Worm (Caenorhabditis elegans) whole organism, young adult: ENCODE results near the gene W01D2.1.

Experiments used
- C17E4.6 ChIP-seq: fragments of 200-800 bp; sonication (Bioruptor generic); IDR thresholded peaks from 2 replicates; pipeline ENCODE4 v1.3.6; 2022; ENCODE audit warnings: missing genetic modification reagents, missing genetic modification characterization, missing compliant biosample characterization
- D2030.7 ChIP-seq: fragments of 200-800 bp; sonication (Bioruptor generic); IDR thresholded peaks from 2 replicates; pipeline ENCODE4 v1.3.6; 2022; ENCODE audit warnings: missing genetic modification reagents, missing genetic modification characterization, missing compliant biosample characterization
- F10E7.11 ChIP-seq: sonication (generic microtip); optimal IDR thresholded peaks from 2 replicates; lab custom pipeline; 2017; ENCODE audit warnings: mild to moderate bottlenecking, missing genetic modification characterization, moderate library complexity, missing compliant biosample characterization
- F33H1.4 ChIP-seq: fragments of 200-800 bp; sonication (Bioruptor generic); IDR thresholded peaks from 2 replicates; pipeline ENCODE4 v1.3.6; 2022; ENCODE audit warnings: missing genetic modification reagents, missing genetic modification characterization, missing compliant biosample characterization
- F49E8.2 ChIP-seq: sonication (generic microtip); optimal IDR thresholded peaks from 3 replicates; lab custom pipeline; 2017; ENCODE audit warnings: missing genetic modification characterization, mild to moderate bottlenecking, missing compliant biosample characterization, antibody characterized with exemption, moderate library complexity; ENCODE audit not compliant: insufficient read depth
- F57A8.1 ChIP-seq: fragments of 200-800 bp; sonication (Bioruptor generic); optimal IDR thresholded peaks from 2 replicates; lab custom pipeline; 2018; ENCODE audit warnings: mild to moderate bottlenecking, missing genetic modification characterization, moderate library complexity, missing compliant biosample characterization
- Y53F4B.3 ChIP-seq: fragments of 200-800 bp; sonication (Bioruptor generic); IDR thresholded peaks from 2 replicates; pipeline ENCODE4 v1.3.6; 2022; ENCODE audit warnings: missing genetic modification reagents, missing genetic modification characterization, missing compliant biosample characterization
- Y67H2A.10 ChIP-seq: fragments of 200-800 bp; sonication (Bioruptor generic); conservative IDR thresholded peaks from 2 replicates; pipeline ENCODE4 v1.3.6; 2022; ENCODE audit warnings: missing genetic modification reagents, missing genetic modification characterization, missing compliant biosample characterization
- Y79H2A.3 ChIP-seq: fragments of 200-800 bp; sonication (Bioruptor generic); conservative IDR thresholded peaks from 2 replicates; pipeline ENCODE4 v1.3.6; 2022; ENCODE audit warnings: missing genetic modification reagents, missing genetic modification characterization, missing compliant biosample characterization
- Y95B8A.8 ChIP-seq: fragments of 200-800 bp; sonication (Bioruptor generic); IDR thresholded peaks from 2 replicates; pipeline ENCODE4 v1.3.6; 2022; ENCODE audit warnings: missing genetic modification reagents, missing genetic modification characterization, missing compliant biosample characterization
- ccch-3 ChIP-seq: fragments of 200-800 bp; sonication (Bioruptor generic); optimal IDR thresholded peaks from 2 replicates; lab custom pipeline; 2018; ENCODE audit warnings: mild to moderate bottlenecking, missing genetic modification characterization, missing compliant biosample characterization
- cebp-2 ChIP-seq: fragments of 200-800 bp; sonication (Bioruptor generic); IDR thresholded peaks from 2 replicates; pipeline ENCODE4 v1.3.6; 2022; ENCODE audit warnings: missing genetic modification characterization, missing compliant biosample characterization
- ceh-100 ChIP-seq: fragments of 200-800 bp; sonication (Bioruptor generic); IDR thresholded peaks from 2 replicates; pipeline ENCODE4 v1.3.6; 2022; ENCODE audit warnings: missing genetic modification reagents, missing genetic modification characterization, missing compliant biosample characterization
- ceh-27 ChIP-seq: fragments of 200-800 bp; sonication (Bioruptor generic); optimal IDR thresholded peaks from 2 replicates; lab custom pipeline; 2018; ENCODE audit warnings: mild to moderate bottlenecking, missing genetic modification characterization, moderate library complexity, missing compliant biosample characterization
- ceh-40 ChIP-seq: fragments of 200-800 bp; sonication (Bioruptor generic); IDR thresholded peaks from 2 replicates; pipeline ENCODE4 v1.3.6; 2022; ENCODE audit warnings: missing genetic modification characterization, missing compliant biosample characterization
- ceh-58 ChIP-seq: fragments of 200-800 bp; sonication (Bioruptor generic); IDR thresholded peaks from 2 replicates; pipeline ENCODE4 v1.3.6; 2022; ENCODE audit warnings: missing genetic modification characterization, missing compliant biosample characterization
- ceh-91 ChIP-seq: fragments of 200-800 bp; sonication (Bioruptor generic); IDR thresholded peaks from 2 replicates; pipeline ENCODE4 v1.3.6; 2022; ENCODE audit warnings: missing genetic modification reagents, missing genetic modification characterization, missing compliant biosample characterization
- dox-1 ChIP-seq: fragments of 200-800 bp; sonication (Bioruptor generic); IDR thresholded peaks from 2 replicates; pipeline ENCODE4 v1.3.6; 2022; ENCODE audit warnings: missing genetic modification reagents, missing genetic modification characterization, missing compliant biosample characterization
- efl-1 ChIP-seq: fragments of 150-350 bp; optimal IDR thresholded peaks from 2 replicates; lab custom pipeline; 2014; ENCODE audit warnings: missing biosample characterization, missing genetic modification reagents, missing genetic modification characterization
- egl-18 ChIP-seq: fragments of 200-800 bp; sonication (Bioruptor generic); IDR thresholded peaks from 2 replicates; pipeline ENCODE4 v1.3.6; 2022; ENCODE audit warnings: missing genetic modification reagents, missing genetic modification characterization, missing compliant biosample characterization
- egrh-3 ChIP-seq: fragments of 200-800 bp; sonication (Bioruptor generic); IDR thresholded peaks from 2 replicates; pipeline ENCODE4 v1.3.6; 2022; ENCODE audit warnings: missing genetic modification reagents, missing genetic modification characterization, missing compliant biosample characterization
- gei-17 ChIP-seq: fragments of 200-800 bp; sonication (Bioruptor generic); optimal IDR thresholded peaks from 2 replicates; lab custom pipeline; 2018; ENCODE audit warnings: mild to moderate bottlenecking, missing genetic modification characterization, missing compliant biosample characterization
- him-1 ChIP-seq: sonication (generic microtip); optimal IDR thresholded peaks from 2 replicates; lab custom pipeline; 2016; ENCODE audit warnings: missing genotype, missing genetic modification reagents, missing genetic modification characterization, missing compliant biosample characterization
- hmg-1.2 ChIP-seq: fragments of 200-800 bp; sonication (Bioruptor generic); IDR thresholded peaks from 2 replicates; pipeline ENCODE4 v1.3.6; 2022; ENCODE audit warnings: missing genetic modification reagents, missing genetic modification characterization, missing compliant biosample characterization
- hrde-1 ChIP-seq: sonication (generic microtip); optimal IDR thresholded peaks from 2 replicates; lab custom pipeline; 2016; ENCODE audit warnings: missing genetic modification characterization, mild to moderate bottlenecking, missing compliant biosample characterization, moderate library complexity, missing genotype, missing genetic modification reagents, borderline replicate concordance
- lin-54 ChIP-seq: fragments of 200-800 bp; sonication (Bioruptor generic); optimal IDR thresholded peaks from 2 replicates; lab custom pipeline; 2018; ENCODE audit warnings: mild to moderate bottlenecking, missing genetic modification characterization, missing compliant biosample characterization
- lsl-1 ChIP-seq: fragments of 200-800 bp; sonication (Bioruptor generic); optimal IDR thresholded peaks from 2 replicates; lab custom pipeline; 2018; ENCODE audit warnings: mild to moderate bottlenecking, missing genetic modification characterization, moderate library complexity, missing compliant biosample characterization
- madf-10 ChIP-seq: sonication (generic microtip); optimal IDR thresholded peaks from 2 replicates; lab custom pipeline; 2016; ENCODE audit warnings: mild to moderate bottlenecking, missing genetic modification characterization, missing compliant biosample characterization
- madf-3 ChIP-seq: fragments of 200-800 bp; sonication (Bioruptor generic); IDR thresholded peaks from 2 replicates; pipeline ENCODE4 v1.3.6; 2022; ENCODE audit warnings: missing genetic modification reagents, missing genetic modification characterization, missing compliant biosample characterization
- madf-6 ChIP-seq: fragments of 200-800 bp; sonication (Bioruptor generic); IDR thresholded peaks from 2 replicates; pipeline ENCODE4 v1.3.6; 2022; ENCODE audit warnings: missing genetic modification reagents, missing genetic modification characterization, missing compliant biosample characterization
- madf-8 ChIP-seq: fragments of 200-800 bp; sonication (Bioruptor generic); conservative IDR thresholded peaks from 2 replicates; pipeline ENCODE4 v1.3.6; 2022; ENCODE audit warnings: missing genetic modification reagents, missing genetic modification characterization, missing compliant biosample characterization
- mcd-1 ChIP-seq: fragments of 200-800 bp; sonication (Bioruptor generic); IDR thresholded peaks from 2 replicates; pipeline ENCODE4 v1.3.6; 2022; ENCODE audit warnings: missing genetic modification reagents, missing genetic modification characterization, missing compliant biosample characterization
- nhr-120 ChIP-seq: fragments of 200-800 bp; sonication (Bioruptor generic); IDR thresholded peaks from 2 replicates; pipeline ENCODE4 v1.3.6; 2022; ENCODE audit warnings: missing genetic modification characterization, missing compliant biosample characterization
- nhr-179 ChIP-seq: sonication (generic microtip); optimal IDR thresholded peaks from 2 replicates; lab custom pipeline; 2016; ENCODE audit warnings: mild to moderate bottlenecking, missing genetic modification characterization, missing compliant biosample characterization
- nhr-80 ChIP-seq: sonication (generic microtip); optimal IDR thresholded peaks from 2 replicates; lab custom pipeline; 2016; ENCODE audit warnings: missing genetic modification characterization, missing compliant biosample characterization
- rcor-1 ChIP-seq: fragments of 200-800 bp; sonication (Bioruptor generic); IDR thresholded peaks from 2 replicates; pipeline ENCODE4 v1.3.6; 2022; ENCODE audit warnings: missing genetic modification reagents, missing genetic modification characterization, missing compliant biosample characterization
- snpc-1.3 ChIP-seq: sonication (generic microtip); optimal IDR thresholded peaks from 2 replicates; lab custom pipeline; 2017; ENCODE audit warnings: missing genetic modification characterization, mild to moderate bottlenecking, missing compliant biosample characterization, antibody characterized with exemption, moderate library complexity, missing genotype, missing genetic modification reagents; ENCODE audit not compliant: insufficient read depth
- snpc-4 ChIP-seq, 5 experiments: fragments of 150-350 bp in 1 of 5; sonication (generic microtip) in 4 of 5; optimal IDR thresholded peaks; 2 replicates each; lab custom pipeline; 2014 to 2018; ENCODE audit warnings: missing genetic modification characterization in 5 of 5, missing biosample characterization in 3 of 5, antibody characterized with exemption in 2 of 5, mild to moderate bottlenecking in 2 of 5, missing compliant biosample characterization in 2 of 5, missing genotype in 2 of 5, moderate library complexity in 2 of 5, missing genetic modification reagents in 1 of 5
- unc-130 ChIP-seq: sonication (generic microtip); optimal IDR thresholded peaks from 2 replicates; lab custom pipeline; 2016; ENCODE audit warnings: missing genetic modification reagents, missing genetic modification characterization, missing compliant biosample characterization
- xnd-1 ChIP-seq: sonication (generic microtip); optimal IDR thresholded peaks from 2 replicates; lab custom pipeline; 2016; ENCODE audit warnings: missing genotype, missing genetic modification reagents, missing genetic modification characterization, missing compliant biosample characterization
- ztf-3 ChIP-seq: fragments of 200-800 bp; sonication (Bioruptor generic); optimal IDR thresholded peaks from 2 replicates; lab custom pipeline; 2018; ENCODE audit warnings: mild to moderate bottlenecking, missing genetic modification characterization, missing compliant biosample characterization
- ztf-6 ChIP-seq: fragments of 200-800 bp; sonication (Bioruptor generic); IDR thresholded peaks from 2 replicates; pipeline ENCODE4 v1.3.6; 2022; ENCODE audit warnings: missing genetic modification reagents, missing genetic modification characterization, missing compliant biosample characterization

The W01D2.1 gene

ce11 chrII:14772956-14773788 lies 42.1 kb upstream of the W01D2.1 start, which contains the start of gene Y54E2A.7:
TSS of gene Y54E2A.7 (minus strand) at chrII:14773006.
- TF ChIP-seq Y95B8A.8 (no peak), mcd-1 (no peak), snpc-4 (GFP tag; optimal IDR thresholded peaks at IDR 0.05; lab: Kevin White, UChicago) (no peak), snpc-4 (tag; optimal IDR thresholded peaks at IDR 0.05; lab: Kevin White, UChicago) (peak in 2 of 4 experiments; percentile 85 to 88)

ce11 chrII:14778092-14778491 lies 37.2 kb upstream of the W01D2.1 start, which contains the start of gene Y54E2A.8:
TSS of gene Y54E2A.8 (plus strand) at chrII:14778345.
- TF ChIP-seq F33H1.4 (GFP tag; lab: Robert Waterston, UW), result peak; percentile 91
- no peak for TF ChIP-seq egrh-3 (GFP tag; lab: Robert Waterston, UW)
- TF ChIP-seq madf-3 (GFP tag; lab: Robert Waterston, UW), result no peak
- no peak for TF ChIP-seq nhr-120 (GFP tag; lab: Robert Waterston, UW)
- no peak for TF ChIP-seq ztf-6
- peak; percentile 46 for TF ChIP-seq efl-1 (GFP tag; lab: Kevin White, UChicago)
- TF ChIP-seq mcd-1, result peak; percentile 41; the same call in 1 of the 2 replicates
- no peak for TF ChIP-seq gei-17 (GFP tag; lab: Kevin White, UChicago)
- no peak for TF ChIP-seq ccch-3 (GFP tag; lab: Kevin White, UChicago)
- TF ChIP-seq ceh-27 (GFP tag; lab: Kevin White, UChicago), result no peak
- no peak for TF ChIP-seq nhr-179 (tag; lab: Kevin White, UChicago)
- peak; percentile 90 for TF ChIP-seq xnd-1 (tag; lab: Kevin White, UChicago)
- peak; percentile 93 for TF ChIP-seq lsl-1 (GFP tag; lab: Kevin White, UChicago)
- TF ChIP-seq lin-54 (GFP tag; lab: Kevin White, UChicago), result peak; percentile 40
- TF ChIP-seq cebp-2 (GFP tag; lab: Robert Waterston, UW), result no peak
- no peak for TF ChIP-seq ztf-3
- 0 out of 2 replicates have a peak, but pooled peaks have one; percentile 13 for TF ChIP-seq dox-1 (GFP tag; lab: Robert Waterston, UW)
- peak; percentile 94 for TF ChIP-seq him-1
- no peak for TF ChIP-seq snpc-1.3 (tag; lab: Kevin White, UChicago)
- no peak for TF ChIP-seq ceh-40
- no peak for TF ChIP-seq egl-18 (GFP tag; lab: Robert Waterston, UW)
- TF ChIP-seq madf-6 (GFP tag; lab: Robert Waterston, UW), result peak; percentile 92
- peak; percentile 5 for TF ChIP-seq unc-130
- TF ChIP-seq ceh-91 (GFP tag; lab: Robert Waterston, UW), result no peak
- TF ChIP-seq ceh-100 (GFP tag; lab: Robert Waterston, UW), result no peak
- peak; percentile 82 for TF ChIP-seq madf-8 (GFP tag; lab: Robert Waterston, UW)
- no peak for TF ChIP-seq F10E7.11
- no peak for TF ChIP-seq nhr-80 (tag; lab: Kevin White, UChicago)
- TF ChIP-seq Y53F4B.3 (GFP tag; lab: Robert Waterston, UW), result no peak
- no peak for TF ChIP-seq Y79H2A.3 (GFP tag; lab: Robert Waterston, UW)
- no peak for TF ChIP-seq C17E4.6 (GFP tag; lab: Robert Waterston, UW)
- TF ChIP-seq hrde-1 (tag; lab: Kevin White, UChicago), result no peak
- TF ChIP-seq F49E8.2 (tag; lab: Kevin White, UChicago), result peak; percentile 16
- no peak for TF ChIP-seq Y67H2A.10
- no peak for TF ChIP-seq F57A8.1
- peak; percentile 38; the same call in 1 of the 2 replicates for TF ChIP-seq D2030.7 (GFP tag; lab: Robert Waterston, UW)
- TF ChIP-seq rcor-1, result no peak
- no peak for TF ChIP-seq hmg-1.2 (GFP tag; lab: Robert Waterston, UW)
- TF ChIP-seq ceh-58 (GFP tag; lab: Robert Waterston, UW), result no peak
- TF ChIP-seq madf-10 (tag; lab: Kevin White, UChicago), result no peak
- no peak for TF ChIP-seq snpc-4 (GFP tag; optimal IDR thresholded peaks at IDR 0.05; lab: Kevin White, UChicago)
- peak in 3 of 4 experiments; percentile 21 to 23 (median 22) for TF ChIP-seq snpc-4 (tag; optimal IDR thresholded peaks at IDR 0.05; lab: Kevin White, UChicago)
